Worm (Caenorhabditis elegans): ENCODE data around the gene irg-7.

ce11 chrX:3244402-3244801 lies 966 bp upstream of the irg-7 start:
- TF ChIP-seq F26F4.8 (GFP tag; conservative IDR thresholded peaks at IDR 0.05) (no peak), ceh-28 (tag; optimal IDR thresholded peaks at IDR 0.05) (no peak), unc-130 (GFP tag; optimal IDR thresholded peaks at IDR 0.05) (no peak)
